Worm (Caenorhabditis elegans) whole organism, early embryonic: ENCODE measurements around the gene B0361.9.

Experiments
- B0310.2 ChIP-seq: sonication (generic microtip); optimal IDR thresholded peaks from 2 replicates; lab custom pipeline; 2016; ENCODE audit warnings: mild to moderate bottlenecking, missing genetic modification characterization, missing compliant biosample characterization
- F13C5.2 ChIP-seq: sonication (generic microtip); optimal IDR thresholded peaks from 2 replicates; lab custom pipeline; 2017; ENCODE audit warnings: mild to moderate bottlenecking, missing genetic modification characterization, inconsistent platforms, missing compliant biosample characterization
- aly-1 ChIP-seq: sonication (generic microtip); optimal IDR thresholded peaks from 2 replicates; lab custom pipeline; 2016; ENCODE audit warnings: missing genetic modification characterization, missing compliant biosample characterization
- ama-1 ChIP-seq: fragments of 150-350 bp; optimal IDR thresholded peaks from 2 replicates; lab custom pipeline; 2014
- ceh-36 ChIP-seq: sonication (generic microtip); optimal IDR thresholded peaks from 2 replicates; lab custom pipeline; 2016; ENCODE audit warnings: missing genetic modification characterization, inconsistent platforms, missing compliant biosample characterization
- ets-7 ChIP-seq: sonication (generic microtip); optimal IDR thresholded peaks from 2 replicates; lab custom pipeline; 2016; ENCODE audit warnings: missing genotype, missing genetic modification characterization, missing compliant biosample characterization
- flt-1 ChIP-seq: fragments of 200-800 bp; sonication (Bioruptor generic); IDR thresholded peaks from 2 replicates; pipeline ENCODE4 v1.3.6; 2022; ENCODE audit warnings: missing genetic modification characterization, missing compliant biosample characterization
- hmbx-1 ChIP-seq: sonication (generic microtip); optimal IDR thresholded peaks from 2 replicates; lab custom pipeline; 2016; ENCODE audit warnings: mild to moderate bottlenecking, missing genetic modification characterization, missing compliant biosample characterization
- hmg-4 ChIP-seq: fragments of 200-800 bp; sonication (Bioruptor generic); optimal IDR thresholded peaks from 2 replicates; lab custom pipeline; 2018; ENCODE audit warnings: mild to moderate bottlenecking, missing genetic modification characterization, missing compliant biosample characterization
- pes-1 ChIP-seq: fragments of 200-800 bp; sonication (Bioruptor generic); IDR thresholded peaks from 2 replicates; pipeline ENCODE4 v1.3.6; 2022; ENCODE audit warnings: missing genetic modification reagents, missing genetic modification characterization, missing compliant biosample characterization
- scrt-1 ChIP-seq: fragments of 200-800 bp; sonication (Bioruptor generic); IDR thresholded peaks from 2 replicates; pipeline ENCODE4 v1.3.6; 2022; ENCODE audit warnings: missing genetic modification characterization, missing compliant biosample characterization
- sea-1 ChIP-seq: fragments of 200-800 bp; sonication (Bioruptor generic); conservative IDR thresholded peaks from 2 replicates; pipeline ENCODE4 v1.3.6; 2022; ENCODE audit warnings: missing genetic modification characterization, missing compliant biosample characterization
- tra-4 ChIP-seq: sonication (generic microtip); optimal IDR thresholded peaks from 2 replicates; lab custom pipeline; 2017; ENCODE audit warnings: missing genetic modification characterization, missing compliant biosample characterization

DNA sequence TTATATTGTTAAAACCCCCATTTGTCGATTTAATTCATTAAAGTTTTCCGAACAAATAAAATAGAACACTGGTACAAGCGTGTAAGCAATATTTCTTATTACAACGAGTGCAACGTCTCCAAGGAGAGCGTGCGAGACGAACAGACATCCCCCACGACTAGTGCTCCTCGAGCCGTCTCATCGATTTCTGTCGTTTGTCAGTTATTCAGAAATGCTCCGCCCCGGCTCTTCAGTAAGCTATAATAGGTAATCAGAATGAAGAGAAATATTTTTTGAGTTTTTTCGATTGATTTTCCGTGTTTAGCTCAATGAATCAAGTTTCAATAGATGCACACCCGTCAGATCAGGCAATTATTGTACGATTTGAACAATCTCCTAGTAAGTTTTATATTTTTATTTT lies 39.3 kb upstream of the B0361.9 start, which contains the start of gene kap-1:
- TF ChIP-seq ets-7 (tag; lab: Kevin White, UChicago), result no peak
- TF ChIP-seq tra-4 (tag; lab: Kevin White, UChicago), result no peak
- TF ChIP-seq ceh-36 (tag; lab: Kevin White, UChicago), result no peak
- no peak for TF ChIP-seq pes-1 (GFP tag; lab: Robert Waterston, UW)
- no peak for TF ChIP-seq hmg-4
- TF ChIP-seq ama-1, result no peak
- no peak for TF ChIP-seq sea-1 (GFP tag; lab: Robert Waterston, UW)
- no peak for TF ChIP-seq flt-1 (GFP tag; lab: Robert Waterston, UW)
- no peak for TF ChIP-seq aly-1 (tag; lab: Kevin White, UChicago)
- TF ChIP-seq B0310.2, result no peak
- TF ChIP-seq F13C5.2 (tag; lab: Kevin White, UChicago), result no peak
- TF ChIP-seq hmbx-1 (tag; lab: Kevin White, UChicago), result no peak
- TF ChIP-seq scrt-1 (GFP tag; lab: Robert Waterston, UW), result no peak
